Worm (Caenorhabditis elegans): ENCODE measurements around the gene Y66D12A.16.

Y66D12A.16 gene

DNA sequence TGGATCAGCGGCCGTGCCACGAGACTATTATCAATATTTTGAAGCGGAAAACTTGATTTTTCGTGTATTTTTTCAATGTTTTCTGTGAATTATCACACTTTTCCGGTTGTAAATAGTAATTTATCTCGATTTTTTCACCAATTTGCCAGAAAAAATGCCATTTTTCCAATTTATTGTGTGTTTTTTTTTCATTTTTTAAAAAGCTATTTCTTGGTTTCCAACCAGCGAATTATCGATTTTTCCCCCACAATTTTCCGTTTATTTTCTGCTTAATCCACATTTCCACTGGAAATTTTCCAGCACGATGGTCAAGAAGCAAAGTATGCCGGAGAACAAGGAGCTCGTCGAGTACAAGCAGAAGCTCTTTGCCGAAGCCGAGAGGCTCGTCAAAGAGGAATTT, 44.5 kb downstream of the Y66D12A.16 start, which contains the start of gene psme-3:
psme-3 (plus strand) TSS at position 301 of the 400 bp plus-strand sequence.
- no peak for TF ChIP-seq alr-1 (tag; optimal IDR thresholded peaks at IDR 0.05)

DNA sequence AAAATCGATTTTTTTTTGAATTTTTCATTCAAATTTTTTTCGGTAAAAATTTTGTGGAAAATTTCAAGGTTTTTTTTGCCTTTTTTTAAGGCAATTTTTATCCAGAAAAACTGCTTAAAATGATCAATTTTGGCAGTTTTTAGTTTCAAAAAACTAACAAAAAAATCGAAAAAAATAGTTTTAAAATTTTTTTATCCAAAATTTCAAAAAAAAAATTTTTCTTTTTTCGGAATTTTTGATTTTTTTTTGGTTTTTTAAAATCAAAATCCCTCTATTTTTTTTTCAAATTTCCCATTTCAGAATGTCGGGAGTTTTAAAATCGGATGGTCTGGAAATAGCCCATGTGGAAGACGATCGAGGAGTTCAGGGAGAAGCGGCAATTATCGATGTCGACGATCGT, 50.6 kb downstream of the Y66D12A.16 start, which contains the start of gene Y66D12A.8:
Y66D12A.8 (plus strand) TSS at position 301 of the 400 bp plus-strand sequence.
- no peak for TF ChIP-seq nhr-77 (tag; optimal IDR thresholded peaks at IDR 0.05)
- TF ChIP-seq alr-1 (tag; optimal IDR thresholded peaks at IDR 0.05): no peak
- no peak for TF ChIP-seq nhr-11 (tag; optimal IDR thresholded peaks at IDR 0.05)
- no peak for TF ChIP-seq nhr-25 (tag; optimal IDR thresholded peaks at IDR 0.05)
- no peak for TF ChIP-seq sma-9 (GFP tag; optimal IDR thresholded peaks at IDR 0.05)
- no peak for TF ChIP-seq sma-9 (tag; optimal IDR thresholded peaks at IDR 0.05)
- TF ChIP-seq peb-1 (tag; optimal IDR thresholded peaks at IDR 0.05): no peak
